Worm (Caenorhabditis elegans) whole organism, L4 larva: ENCODE results near the gene syg-1.

Experiments
- D1046.2 ChIP-seq: fragments of 200-800 bp; sonication (Bioruptor generic); IDR thresholded peaks from 2 replicates; pipeline ENCODE4 v1.3.6; 2022; ENCODE audit warnings: missing genetic modification characterization, missing compliant biosample characterization
- F26F4.8 ChIP-seq: fragments of 200-800 bp; sonication (Bioruptor generic); conservative IDR thresholded peaks from 2 replicates; pipeline ENCODE4 v1.3.6; 2022; ENCODE audit warnings: missing genetic modification characterization, missing compliant biosample characterization
- F37D6.2 ChIP-seq: sonication (generic microtip); optimal IDR thresholded peaks from 2 replicates; lab custom pipeline; 2016; ENCODE audit warnings: mild to moderate bottlenecking, missing genetic modification characterization, missing compliant biosample characterization
- T20F7.1 ChIP-seq: fragments of 200-800 bp; sonication (Bioruptor generic); optimal IDR thresholded peaks from 2 replicates; lab custom pipeline; 2018; ENCODE audit warnings: mild to moderate bottlenecking, missing genetic modification characterization, missing compliant biosample characterization
- Y48G9A.11 ChIP-seq: fragments of 200-800 bp; sonication (Bioruptor generic); IDR thresholded peaks from 2 replicates; pipeline ENCODE4 v1.3.6; 2022; ENCODE audit warnings: missing genetic modification reagents, missing genetic modification characterization, missing compliant biosample characterization
- Y5F2A.4 ChIP-seq: fragments of 200-800 bp; sonication (Bioruptor generic); optimal IDR thresholded peaks from 2 replicates; lab custom pipeline; 2018; ENCODE audit warnings: mild to moderate bottlenecking, missing genetic modification characterization, missing compliant biosample characterization
- Y75B8A.6 ChIP-seq: fragments of 200-800 bp; sonication (Bioruptor generic); IDR thresholded peaks from 2 replicates; pipeline ENCODE4 v1.3.6; 2022; ENCODE audit warnings: missing genetic modification reagents, missing genetic modification characterization, missing compliant biosample characterization
- ZK337.2 ChIP-seq: fragments of 200-800 bp; sonication (Bioruptor generic); IDR thresholded peaks from 2 replicates; pipeline ENCODE4 v1.3.6; 2022; ENCODE audit warnings: missing genetic modification reagents, missing genetic modification characterization, missing compliant biosample characterization
- ctbp-1 ChIP-seq: fragments of 200-800 bp; sonication (Bioruptor generic); IDR thresholded peaks from 2 replicates; pipeline ENCODE4 v1.3.6; 2022; ENCODE audit warnings: missing genetic modification reagents, missing genetic modification characterization, missing compliant biosample characterization
- daf-12 ChIP-seq: fragments of 150-350 bp; optimal IDR thresholded peaks from 2 replicates; lab custom pipeline; 2014; ENCODE audit warnings: missing biosample characterization, missing genetic modification reagents, missing genetic modification characterization
- daf-16 ChIP-seq, 3 experiments: sonication (generic microtip); optimal IDR thresholded peaks; 2 replicates each; lab custom pipeline; 2016 to 2017; ENCODE audit warnings: missing genetic modification characterization in 3 of 3, missing genetic modification reagents in 3 of 3, mild to moderate bottlenecking in 2 of 3, missing compliant biosample characterization in 2 of 3, missing biosample characterization in 1 of 3, moderate library complexity in 1 of 3
- dmd-6 ChIP-seq: fragments of 200-800 bp; sonication (Bioruptor generic); IDR thresholded peaks from 2 replicates; pipeline ENCODE4 v1.3.6; 2022; ENCODE audit warnings: missing genetic modification reagents, missing genetic modification characterization, missing compliant biosample characterization
- dmd-8 ChIP-seq: fragments of 200-800 bp; sonication (Bioruptor generic); IDR thresholded peaks from 2 replicates; pipeline ENCODE4 v1.3.6; 2022; ENCODE audit warnings: missing genetic modification characterization, missing compliant biosample characterization
- dve-1 ChIP-seq: sonication (generic microtip); optimal IDR thresholded peaks from 2 replicates; lab custom pipeline; 2017; ENCODE audit warnings: antibody characterized with exemption, mild to moderate bottlenecking, missing genetic modification characterization, missing compliant biosample characterization; ENCODE audit not compliant: insufficient read depth
- egl-43 ChIP-seq: fragments of 200-800 bp; sonication (Bioruptor generic); IDR thresholded peaks from 2 replicates; pipeline ENCODE4 v1.3.6; 2022; ENCODE audit warnings: missing genetic modification reagents, missing genetic modification characterization, missing compliant biosample characterization
- gei-8 ChIP-seq: fragments of 200-800 bp; sonication (Bioruptor generic); optimal IDR thresholded peaks from 2 replicates; lab custom pipeline; 2018; ENCODE audit warnings: mild to moderate bottlenecking, missing genetic modification characterization, missing compliant biosample characterization
- hlh-11 ChIP-seq: fragments of 200-800 bp; sonication (Bioruptor generic); optimal IDR thresholded peaks from 2 replicates; lab custom pipeline; 2018; ENCODE audit warnings: mild to moderate bottlenecking, missing genetic modification characterization, missing compliant biosample characterization
- hmg-1.1 ChIP-seq: fragments of 200-800 bp; sonication (Bioruptor generic); IDR thresholded peaks from 2 replicates; pipeline ENCODE4 v1.3.6; 2022; ENCODE audit warnings: missing genetic modification reagents, missing genetic modification characterization, missing compliant biosample characterization
- jun-1 ChIP-seq: fragments of 150-350 bp; optimal IDR thresholded peaks from 2 replicates; lab custom pipeline; 2014; ENCODE audit warnings: missing biosample characterization, missing genetic modification reagents, missing genetic modification characterization
- lim-7 ChIP-seq: fragments of 200-800 bp; sonication (Bioruptor generic); IDR thresholded peaks from 2 replicates; pipeline ENCODE4 v1.3.6; 2022; ENCODE audit warnings: missing genetic modification characterization, missing compliant biosample characterization
- lin-1 ChIP-seq: fragments of 200-800 bp; sonication (Bioruptor generic); IDR thresholded peaks from 2 replicates; pipeline ENCODE4 v1.3.6; 2022; ENCODE audit warnings: missing genetic modification reagents, missing genetic modification characterization, missing compliant biosample characterization
- lin-15B ChIP-seq: fragments of 150-350 bp; sonication (generic microtip); optimal IDR thresholded peaks from 3 replicates; lab custom pipeline; 2014; ENCODE audit warnings: missing biosample characterization, missing genetic modification characterization
- lin-29 ChIP-seq: fragments of 200-800 bp; sonication (Bioruptor generic); IDR thresholded peaks from 2 replicates; pipeline ENCODE4 v1.3.6; 2022; ENCODE audit warnings: missing genetic modification reagents, missing genetic modification characterization, missing compliant biosample characterization
- lin-38 ChIP-seq: fragments of 200-800 bp; sonication (Bioruptor generic); IDR thresholded peaks from 2 replicates; pipeline ENCODE4 v1.3.6; 2022; ENCODE audit warnings: missing genetic modification reagents, missing genetic modification characterization, missing compliant biosample characterization
- lsy-2 ChIP-seq, 2 experiments: fragments of 150-350 bp in 1 of 2; sonication (generic microtip) in 1 of 2; optimal IDR thresholded peaks; 2 replicates each; lab custom pipeline; 2014 to 2017; ENCODE audit warnings: missing biosample characterization in 2 of 2, missing genetic modification characterization in 2 of 2
- madf-9 ChIP-seq: fragments of 200-800 bp; sonication (Bioruptor generic); conservative IDR thresholded peaks from 2 replicates; pipeline ENCODE4 v1.3.6; 2022; ENCODE audit warnings: missing genetic modification reagents, missing genetic modification characterization, missing compliant biosample characterization
- mdl-1 ChIP-seq, 2 experiments: fragments of 150-350 bp in 1 of 2; sonication (generic microtip) in 1 of 2; optimal IDR thresholded peaks; 2 replicates each; lab custom pipeline; 2014 to 2017; ENCODE audit warnings: missing biosample characterization in 2 of 2, missing genetic modification characterization in 2 of 2
- mdt-29 ChIP-seq: fragments of 200-800 bp; sonication (Bioruptor generic); IDR thresholded peaks from 2 replicates; pipeline ENCODE4 v1.3.6; 2022; ENCODE audit warnings: missing genetic modification reagents, missing genetic modification characterization, missing compliant biosample characterization
- mep-1 ChIP-seq: fragments of 150-350 bp; sonication (generic microtip); optimal IDR thresholded peaks from 3 replicates; lab custom pipeline; 2014; ENCODE audit warnings: missing biosample characterization, missing genetic modification characterization
- mes-2 ChIP-seq: sonication (generic microtip); optimal IDR thresholded peaks from 2 replicates; lab custom pipeline; 2016; ENCODE audit warnings: missing genotype, mild to moderate bottlenecking, missing genetic modification characterization, missing compliant biosample characterization; ENCODE audit not compliant: poor library complexity, severe bottlenecking
- mxl-3 ChIP-seq: fragments of 200-800 bp; sonication (Bioruptor generic); optimal IDR thresholded peaks from 2 replicates; lab custom pipeline; 2018; ENCODE audit warnings: mild to moderate bottlenecking, missing genetic modification characterization, missing compliant biosample characterization
- nhr-10 ChIP-seq: fragments of 150-350 bp; optimal IDR thresholded peaks from 2 replicates; lab custom pipeline; 2014; ENCODE audit warnings: missing biosample characterization, missing genetic modification characterization
- nhr-28 ChIP-seq: fragments of 150-350 bp; optimal IDR thresholded peaks from 2 replicates; lab custom pipeline; 2014; ENCODE audit warnings: missing biosample characterization, missing genetic modification characterization
- nhr-41 ChIP-seq: fragments of 200-800 bp; sonication (Bioruptor generic); IDR thresholded peaks from 2 replicates; pipeline ENCODE4 v1.3.6; 2022; ENCODE audit warnings: missing genetic modification reagents, missing genetic modification characterization, missing compliant biosample characterization
- nhr-6 ChIP-seq: fragments of 150-350 bp; optimal IDR thresholded peaks from 2 replicates; lab custom pipeline; 2014; ENCODE audit warnings: missing biosample characterization, missing genetic modification characterization
- pha-4 ChIP-seq, 2 experiments: fragments of 150-350 bp in 1 of 2; fragments of 200-800 bp in 1 of 2; sonication (Bioruptor generic) in 1 of 2; IDR thresholded peaks in 1 of 2; optimal IDR thresholded peaks in 1 of 2; 2 replicates each; pipeline versions ENCODE4 v1.3.6 to Lab custom; 2014 to 2022; ENCODE audit warnings: missing genetic modification characterization in 2 of 2, missing genetic modification reagents in 2 of 2, missing biosample characterization in 1 of 2, missing compliant biosample characterization in 1 of 2
- rbr-2 ChIP-seq: sonication (generic microtip); optimal IDR thresholded peaks from 2 replicates; lab custom pipeline; 2016; ENCODE audit warnings: missing genotype, missing genetic modification characterization, missing compliant biosample characterization
- saeg-2 ChIP-seq: fragments of 200-800 bp; sonication (Bioruptor generic); IDR thresholded peaks from 2 replicates; pipeline ENCODE4 v1.3.6; 2022; ENCODE audit warnings: missing genetic modification reagents, missing genetic modification characterization, missing compliant biosample characterization
- sdz-12 ChIP-seq: fragments of 200-800 bp; sonication (Bioruptor generic); optimal IDR thresholded peaks from 2 replicates; lab custom pipeline; 2018; ENCODE audit warnings: mild to moderate bottlenecking, missing genetic modification characterization, missing compliant biosample characterization
- skn-1 ChIP-seq: fragments of 150-350 bp; optimal IDR thresholded peaks from 2 replicates; lab custom pipeline; 2014; ENCODE audit warnings: missing biosample characterization, missing genetic modification characterization
- snpc-4 ChIP-seq: fragments of 150-350 bp; optimal IDR thresholded peaks from 2 replicates; lab custom pipeline; 2014; ENCODE audit warnings: missing biosample characterization, missing genetic modification characterization
- spr-1 ChIP-seq: sonication (generic microtip); optimal IDR thresholded peaks from 2 replicates; lab custom pipeline; 2016; ENCODE audit warnings: mild to moderate bottlenecking, missing genetic modification characterization, missing compliant biosample characterization
- unc-39 ChIP-seq: sonication (generic microtip); optimal IDR thresholded peaks from 2 replicates; lab custom pipeline; 2017; ENCODE audit warnings: missing biosample characterization, missing genetic modification characterization
- unc-62 ChIP-seq, 3 experiments: fragments of 150-350 bp in 1 of 3; sonication (generic microtip); optimal IDR thresholded peaks in 2 of 3; peaks in 1 of 3; 1 replicate in 1 of 3; 2 replicates in 2 of 3; lab custom pipeline; 2014 to 2017; ENCODE audit warnings: missing biosample characterization in 3 of 3, missing genetic modification characterization in 3 of 3, missing genetic modification reagents in 3 of 3, missing genotype in 1 of 3
- zag-1 ChIP-seq: fragments of 150-350 bp; optimal IDR thresholded peaks from 2 replicates; lab custom pipeline; 2014; ENCODE audit warnings: missing biosample characterization, missing genetic modification characterization
- zfp-2 ChIP-seq: sonication (generic microtip); optimal IDR thresholded peaks from 2 replicates; lab custom pipeline; 2016; ENCODE audit warnings: mild to moderate bottlenecking, missing genetic modification characterization, missing compliant biosample characterization
- zfp-3 ChIP-seq: fragments of 200-800 bp; sonication (Bioruptor generic); conservative IDR thresholded peaks from 2 replicates; pipeline ENCODE4 v1.3.6; 2022; ENCODE audit warnings: missing genetic modification reagents, missing genetic modification characterization, missing compliant biosample characterization
- ztf-7 ChIP-seq: fragments of 150-350 bp; optimal IDR thresholded peaks from 2 replicates; lab custom pipeline; 2014; ENCODE audit warnings: missing biosample characterization, missing genetic modification characterization

syg-1 gene

ce11 chrX:2531276-2531675, 16.2 kb upstream of the syg-1 start (continued):
- TF ChIP-seq lin-38 (GFP tag; lab: Robert Waterston, UW) (peak; percentile 63), mxl-3 (GFP tag; lab: Kevin White, UChicago) (no peak), D1046.2 (GFP tag; lab: Robert Waterston, UW) (peak; percentile 69; the same call in 1 of the 2 replicates), Y75B8A.6 (GFP tag; lab: Robert Waterston, UW) (no peak), mdt-29 (GFP tag; lab: Robert Waterston, UW) (peak; percentile 73), egl-43 (GFP tag; lab: Robert Waterston, UW) (peak; percentile 83), ZK337.2 (GFP tag; lab: Robert Waterston, UW) (no peak), madf-9 (GFP tag; lab: Robert Waterston, UW) (peak; percentile 53), mep-1 (tag; lab: Kevin White, UChicago) (no peak), hmg-1.1 (GFP tag; lab: Robert Waterston, UW) (peak; percentile 40; the same call in 1 of the 2 replicates), ctbp-1 (peak; percentile 70), unc-39 (tag; lab: Kevin White, UChicago) (no peak), lsy-2 (tag; optimal IDR thresholded peaks at IDR 0.05; lab: Kevin White, UChicago) (peak in 1 of 2 experiments; percentile 53), nhr-28 (peak; percentile 8), jun-1 (tag; lab: Kevin White, UChicago) (no peak), dve-1 (tag; lab: Kevin White, UChicago) (peak; percentile 60), hlh-11 (tag; lab: Kevin White, UChicago) (peak; percentile 39), dmd-8 (GFP tag; lab: Robert Waterston, UW) (peak; percentile 73), F26F4.8 (GFP tag; lab: Robert Waterston, UW) (0 out of 2 replicates have a peak, but pooled peaks have one; percentile 35), gei-8 (GFP tag; lab: Kevin White, UChicago) (peak; percentile 29), spr-1 (peak; percentile 12), daf-16 (GFP tag; optimal IDR thresholded peaks at IDR 0.05; lab: Kevin White, UChicago) (peak; percentile 62 to 76), daf-16 (tag; optimal IDR thresholded peaks at IDR 0.05; lab: Kevin White, UChicago) (peak; percentile 79), snpc-4 (tag; lab: Kevin White, UChicago) (no peak), skn-1 (tag; lab: Kevin White, UChicago) (no peak), nhr-6 (tag; lab: Kevin White, UChicago) (no peak)

ce11 chrX:2527877-2528276, 12.8 kb upstream of the syg-1 start:
- TF ChIP-seq pha-4 (GFP tag; IDR thresholded peaks at IDR 0.05; lab: Robert Waterston, UW) (peak; percentile 80), pha-4 (tag; optimal IDR thresholded peaks at IDR 0.05; lab: Kevin White, UChicago) (no peak), dve-1 (tag; lab: Kevin White, UChicago) (no peak), rbr-2 (peak; percentile 39), mes-2 (tag; lab: Kevin White, UChicago) (peak; percentile 75), sdz-12 (GFP tag; lab: Kevin White, UChicago) (no peak), unc-62 (GFP tag; optimal IDR thresholded peaks at IDR 0.05 in 1 of 2; lab: Kevin White, UChicago) (peak in 1 of 2 experiments; percentile 80), unc-62 (tag; optimal IDR thresholded peaks at IDR 0.05; lab: Kevin White, UChicago) (no peak), lin-29 (no peak), saeg-2 (GFP tag; lab: Robert Waterston, UW) (0 out of 2 replicates have a peak, but pooled peaks have one; percentile 53), jun-1 (tag; lab: Kevin White, UChicago) (no peak), Y5F2A.4 (GFP tag; lab: Kevin White, UChicago) (peak; percentile 34), dmd-6 (peak; percentile 63), F37D6.2 (peak; percentile 37), zfp-3 (GFP tag; lab: Robert Waterston, UW) (peak; percentile 63; the same call in 1 of the 2 replicates), zag-1 (no peak), lin-1 (GFP tag; lab: Robert Waterston, UW) (peak; percentile 76), ztf-7 (tag; lab: Kevin White, UChicago) (no peak), nhr-10 (tag; lab: Kevin White, UChicago) (no peak), nhr-41 (GFP tag; lab: Robert Waterston, UW) (0 out of 2 replicates have a peak, but pooled peaks have one; percentile 37), daf-12 (tag; lab: Kevin White, UChicago) (no peak), mdl-1 (tag; optimal IDR thresholded peaks at IDR 0.05; lab: Kevin White, UChicago) (no peak), lin-15B (tag; lab: Kevin White, UChicago) (no peak), Y48G9A.11 (GFP tag; lab: Robert Waterston, UW) (peak; percentile 28), zfp-2 (peak; percentile 2), lim-7 (GFP tag; lab: Robert Waterston, UW) (peak; percentile 82), T20F7.1 (GFP tag; lab: Kevin White, UChicago) (no peak)
